Worm (Caenorhabditis elegans) whole organism, L4 larva: ENCODE results near the gene C39F7.5.

Source experiments
- D1046.2 ChIP-seq: fragments of 200-800 bp; sonication (Bioruptor generic); IDR thresholded peaks from 2 replicates; pipeline ENCODE4 v1.3.6; 2022; ENCODE audit warnings: missing genetic modification characterization, missing compliant biosample characterization
- dmd-8 ChIP-seq: fragments of 200-800 bp; sonication (Bioruptor generic); IDR thresholded peaks from 2 replicates; pipeline ENCODE4 v1.3.6; 2022; ENCODE audit warnings: missing genetic modification characterization, missing compliant biosample characterization
- fkh-10 ChIP-seq: fragments of 150-350 bp; optimal IDR thresholded peaks from 2 replicates; lab custom pipeline; 2014; ENCODE audit warnings: missing biosample characterization, missing genetic modification reagents, missing genetic modification characterization
- nhr-77 ChIP-seq: fragments of 150-350 bp; optimal IDR thresholded peaks from 2 replicates; lab custom pipeline; 2014; ENCODE audit warnings: missing biosample characterization, missing genetic modification characterization
- zag-1 ChIP-seq: fragments of 150-350 bp; optimal IDR thresholded peaks from 2 replicates; lab custom pipeline; 2014; ENCODE audit warnings: missing biosample characterization, missing genetic modification characterization

ce11 chrV:1243011-1243410 is 21.6 kb upstream of the C39F7.5 start:
- no peak for TF ChIP-seq fkh-10 (GFP tag; lab: Kevin White, UChicago)
- no peak for TF ChIP-seq nhr-77
- TF ChIP-seq D1046.2 (GFP tag; lab: Robert Waterston, UW): no peak
- TF ChIP-seq zag-1 (tag; lab: Kevin White, UChicago): no peak
- TF ChIP-seq dmd-8 (GFP tag; lab: Robert Waterston, UW): no peak
